Fruit fly (Drosophila melanogaster) whole organism, pupa: Measurements from ENCODE around the gene Rab3GAP1.

Experiments
- CG10348 ChIP-seq: fragments of 200-800 bp; sonication (Bioruptor generic); IDR thresholded peaks from 2 replicates; pipeline ENCODE4 v1.3.6; 2022; ENCODE audit warnings: missing biosample characterization, missing genetic modification characterization
- CG12605 ChIP-seq: fragments of 200-800 bp; sonication (Bioruptor generic); IDR thresholded peaks from 2 replicates; pipeline ENCODE4 v1.3.6; 2022; ENCODE audit warnings: missing biosample characterization, missing genetic modification characterization
- CG13204 ChIP-seq: fragments of 200-800 bp; sonication (Bioruptor generic); optimal IDR thresholded peaks from 2 replicates; lab custom pipeline; 2018; ENCODE audit warnings: missing biosample characterization, mild to moderate bottlenecking, missing genetic modification characterization, moderate library complexity
- CG14655 ChIP-seq: fragments of 200-800 bp; sonication (Bioruptor generic); optimal IDR thresholded peaks from 3 replicates; lab custom pipeline; 2017; ENCODE audit warnings: mild to moderate bottlenecking, missing biosample characterization, missing genetic modification reagents, missing genetic modification characterization
- CG15710 ChIP-seq: fragments of 200-800 bp; sonication (Bioruptor generic); optimal IDR thresholded peaks from 2 replicates; lab custom pipeline; 2018; ENCODE audit warnings: missing biosample characterization, mild to moderate bottlenecking, missing genetic modification characterization, moderate library complexity
- CG17806 ChIP-seq: fragments of 200-800 bp; sonication (Bioruptor generic); optimal IDR thresholded peaks from 2 replicates; lab custom pipeline; 2018; ENCODE audit warnings: missing biosample characterization, mild to moderate bottlenecking, missing genetic modification characterization, moderate library complexity
- CG32121 ChIP-seq: fragments of 200-800 bp; sonication (Bioruptor generic); IDR thresholded peaks from 2 replicates; pipeline ENCODE4 v1.3.6; 2022; ENCODE audit warnings: missing biosample characterization, missing genetic modification characterization
- CG34367 ChIP-seq: fragments of 200-800 bp; sonication (Bioruptor generic); optimal IDR thresholded peaks from 2 replicates; lab custom pipeline; 2018; ENCODE audit warnings: missing biosample characterization, mild to moderate bottlenecking, missing genetic modification characterization
- CG4496 ChIP-seq: fragments of 200-800 bp; sonication (Bioruptor generic); IDR thresholded peaks from 3 replicates; pipeline ENCODE4 v1.3.6; 2022; ENCODE audit warnings: missing biosample characterization, missing genetic modification characterization
- CG8159 ChIP-seq: fragments of 200-800 bp; sonication (Bioruptor generic); optimal IDR thresholded peaks from 3 replicates; lab custom pipeline; 2018; ENCODE audit warnings: missing biosample characterization, mild to moderate bottlenecking, missing genetic modification characterization, moderate library complexity
- CG8301 ChIP-seq: fragments of 200-800 bp; sonication (Bioruptor generic); optimal IDR thresholded peaks from 2 replicates; lab custom pipeline; 2018; ENCODE audit warnings: missing biosample characterization, mild to moderate bottlenecking, missing genetic modification characterization
- CG9948 ChIP-seq: fragments of 200-800 bp; sonication (Bioruptor generic); optimal IDR thresholded peaks from 2 replicates; lab custom pipeline; 2018; ENCODE audit warnings: missing biosample characterization, mild to moderate bottlenecking, missing genetic modification characterization, moderate library complexity
- D1 ChIP-seq: fragments of 200-800 bp; sonication (Bioruptor generic); optimal IDR thresholded peaks from 2 replicates; lab custom pipeline; 2018; ENCODE audit warnings: missing biosample characterization, mild to moderate bottlenecking, missing genetic modification characterization, moderate library complexity
- EcR ChIP-seq: fragments of 200-800 bp; sonication (Bioruptor generic); optimal IDR thresholded peaks from 3 replicates; lab custom pipeline; 2019; ENCODE audit warnings: missing biosample characterization, missing genetic modification characterization, mild to moderate bottlenecking, moderate library complexity, missing genetic modification reagents
- Ets98B ChIP-seq: fragments of 200-800 bp; sonication (Bioruptor generic); IDR thresholded peaks from 2 replicates; pipeline ENCODE4 v1.3.6; 2022; ENCODE audit warnings: missing biosample characterization, missing genetic modification characterization
- Pif1A ChIP-seq: fragments of 200-800 bp; sonication (Bioruptor generic); optimal IDR thresholded peaks from 3 replicates; lab custom pipeline; 2016; ENCODE audit warnings: missing biosample characterization, missing genetic modification characterization
- Pif1B ChIP-seq: fragments of 200-800 bp; sonication (Bioruptor generic); optimal IDR thresholded peaks from 3 replicates; lab custom pipeline; 2016; ENCODE audit warnings: missing biosample characterization, missing genetic modification characterization
- Snoo ChIP-seq: fragments of 200-800 bp; sonication (Bioruptor generic); optimal IDR thresholded peaks from 3 replicates; lab custom pipeline; 2017; ENCODE audit warnings: missing biosample characterization, mild to moderate bottlenecking, missing genetic modification characterization, inconsistent platforms
- fd96Ca ChIP-seq: fragments of 200-800 bp; sonication (Bioruptor generic); IDR thresholded peaks from 3 replicates; pipeline ENCODE4 v1.3.6; 2022; ENCODE audit warnings: missing biosample characterization, missing genetic modification characterization
- gl ChIP-seq: fragments of 200-800 bp; sonication (Bioruptor generic); optimal IDR thresholded peaks from 2 replicates; lab custom pipeline; 2018; ENCODE audit warnings: missing biosample characterization, mild to moderate bottlenecking, missing genetic modification characterization
- rn ChIP-seq: fragments of 200-800 bp; sonication (Bioruptor generic); IDR thresholded peaks from 2 replicates; pipeline ENCODE4 v1.3.6; 2022; ENCODE audit warnings: missing biosample characterization, missing genetic modification characterization

Rab3GAP1 gene

dm6 chr2L:1587055-1587454 lies 23.9 kb downstream of the Rab3GAP1 start, which contains the start of gene nis:
nis (minus strand) TSS chr2L:1587155.
- TF ChIP-seq EcR (GFP tag; lab: Kevin White, UChicago) (no peak), CG8159 (no peak), rn (no peak), D1 (tag; lab: Kevin White, UChicago) (no peak), CG10348 (GFP tag; lab: Robert Waterston, UW) (no peak), CG4496 (GFP tag; lab: Robert Waterston, UW) (no peak), CG17806 (tag; lab: Kevin White, UChicago) (no peak), CG14655 (GFP tag; lab: Kevin White, UChicago) (no peak), CG34367 (tag; lab: Kevin White, UChicago) (no peak), CG15710 (tag; lab: Kevin White, UChicago) (no peak), fd96Ca (GFP tag; lab: Robert Waterston, UW) (no peak), Ets98B (GFP tag; lab: Robert Waterston, UW) (no peak), Pif1A (GFP tag; lab: Kevin White, UChicago) (no peak), CG12605 (no peak), Pif1B (GFP tag; lab: Kevin White, UChicago) (no peak), CG9948 (tag; lab: Kevin White, UChicago) (no peak)

dm6 chr2L:1579800-1580199 lies 31.2 kb downstream of the Rab3GAP1 start:
- TF ChIP-seq EcR (GFP tag; lab: Kevin White, UChicago) (no peak), CG9948 (tag; lab: Kevin White, UChicago) (no peak), Ets98B (GFP tag; lab: Robert Waterston, UW) (no peak), CG17806 (tag; lab: Kevin White, UChicago) (no peak), CG12605 (no peak), CG34367 (tag; lab: Kevin White, UChicago) (no peak), rn (no peak), Pif1B (GFP tag; lab: Kevin White, UChicago) (no peak), CG13204 (GFP tag; lab: Kevin White, UChicago) (no peak), D1 (tag; lab: Kevin White, UChicago) (no peak), CG15710 (tag; lab: Kevin White, UChicago) (no peak), Snoo (tag; lab: Kevin White, UChicago) (no peak), CG8159 (no peak), CG10348 (GFP tag; lab: Robert Waterston, UW) (no peak), CG4496 (GFP tag; lab: Robert Waterston, UW) (no peak), gl (tag; lab: Kevin White, UChicago) (no peak), CG32121 (no peak), Pif1A (GFP tag; lab: Kevin White, UChicago) (no peak)

DNA sequence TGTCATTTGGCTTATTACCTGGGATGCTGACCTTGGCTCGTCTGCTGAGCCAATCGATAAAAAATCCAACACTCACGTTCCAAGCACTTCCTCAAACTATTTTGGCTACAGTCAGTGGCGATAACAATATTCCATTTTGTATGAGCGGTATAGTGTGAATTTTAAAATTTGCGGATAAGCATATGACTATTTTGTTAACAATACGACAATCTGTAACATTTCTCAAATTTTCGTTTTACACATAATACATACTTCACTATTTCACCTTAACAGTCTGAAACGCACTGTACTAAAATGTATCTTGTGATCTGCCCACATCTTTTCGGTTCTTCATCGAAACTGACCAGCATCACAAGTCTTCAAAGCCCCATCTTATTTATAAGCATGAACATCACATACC lies 31.7 kb downstream of the Rab3GAP1 start:
- TF ChIP-seq CG4496 (GFP tag; lab: Robert Waterston, UW): no peak
- no peak for TF ChIP-seq CG9948 (tag; lab: Kevin White, UChicago)
- no peak for TF ChIP-seq CG15710 (tag; lab: Kevin White, UChicago)
- no peak for TF ChIP-seq CG32121
- TF ChIP-seq gl (tag; lab: Kevin White, UChicago): no peak
- no peak for TF ChIP-seq Pif1A (GFP tag; lab: Kevin White, UChicago)

DNA sequence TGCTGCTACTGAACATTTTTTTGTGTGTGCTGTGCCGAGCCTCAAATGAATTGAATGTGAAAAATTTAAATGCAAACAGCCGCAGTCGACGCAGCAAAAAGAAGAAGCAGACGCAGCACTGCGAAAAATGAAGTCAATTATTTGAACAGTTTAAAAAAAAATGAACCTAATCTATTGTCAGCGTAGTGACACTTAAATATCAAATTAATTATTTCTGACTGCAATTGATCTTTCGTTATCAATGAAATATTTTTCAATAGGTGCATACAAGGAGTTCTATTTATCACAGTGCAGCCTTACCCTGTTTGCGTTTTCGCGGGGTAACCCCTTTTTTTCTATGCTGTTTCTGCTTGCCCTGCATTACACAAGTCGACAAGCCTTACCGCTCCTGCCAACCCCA lies 35.4 kb downstream of the Rab3GAP1 start:
- TF ChIP-seq CG10348 (GFP tag; lab: Robert Waterston, UW) (peak; percentile 58), CG8301 (tag; lab: Kevin White, UChicago) (peak; percentile 88), EcR (GFP tag; lab: Kevin White, UChicago) (no peak), CG12605 (peak; percentile 81), gl (tag; lab: Kevin White, UChicago) (peak; percentile 21), CG4496 (GFP tag; lab: Robert Waterston, UW) (peak; percentile 93), Snoo (tag; lab: Kevin White, UChicago) (peak; percentile 25), CG14655 (GFP tag; lab: Kevin White, UChicago) (peak; percentile 87), CG34367 (tag; lab: Kevin White, UChicago) (peak; percentile 69), CG32121 (peak; percentile 88), D1 (tag; lab: Kevin White, UChicago) (no peak), CG15710 (tag; lab: Kevin White, UChicago) (peak; percentile 63), Ets98B (GFP tag; lab: Robert Waterston, UW) (peak; percentile 89), fd96Ca (GFP tag; lab: Robert Waterston, UW) (peak; percentile 88), CG8159 (peak; percentile 77), CG13204 (GFP tag; lab: Kevin White, UChicago) (peak; percentile 2), CG9948 (tag; lab: Kevin White, UChicago) (peak; percentile 75), Pif1A (GFP tag; lab: Kevin White, UChicago) (peak; percentile 84), Pif1B (GFP tag; lab: Kevin White, UChicago) (peak; percentile 70), CG17806 (tag; lab: Kevin White, UChicago) (peak; percentile 71), rn (peak; percentile 79)

dm6 chr2L:1574009-1574408 lies 36.9 kb downstream of the Rab3GAP1 start:
- TF ChIP-seq CG8301 (tag; lab: Kevin White, UChicago) (peak; percentile 59), CG17806 (tag; lab: Kevin White, UChicago) (peak; percentile 20), CG8159 (peak; percentile 70), CG9948 (tag; lab: Kevin White, UChicago) (peak; percentile 18), EcR (GFP tag; lab: Kevin White, UChicago) (no peak), gl (tag; lab: Kevin White, UChicago) (no peak), Snoo (tag; lab: Kevin White, UChicago) (peak; percentile 38), CG14655 (GFP tag; lab: Kevin White, UChicago) (peak; percentile 55), CG15710 (tag; lab: Kevin White, UChicago) (peak; percentile 51), Pif1B (GFP tag; lab: Kevin White, UChicago) (no peak)
